Worm (Caenorhabditis elegans) whole organism, early embryonic: Measurements from ENCODE around the gene rla-2.

Experiments used
- B0310.2 ChIP-seq: sonication (generic microtip); optimal IDR thresholded peaks from 2 replicates; lab custom pipeline; 2016; ENCODE audit warnings: mild to moderate bottlenecking, missing genetic modification characterization, missing compliant biosample characterization
- F13C5.2 ChIP-seq: sonication (generic microtip); optimal IDR thresholded peaks from 2 replicates; lab custom pipeline; 2017; ENCODE audit warnings: mild to moderate bottlenecking, missing genetic modification characterization, inconsistent platforms, missing compliant biosample characterization
- aly-1 ChIP-seq: sonication (generic microtip); optimal IDR thresholded peaks from 2 replicates; lab custom pipeline; 2016; ENCODE audit warnings: missing genetic modification characterization, missing compliant biosample characterization
- ama-1 ChIP-seq: fragments of 150-350 bp; optimal IDR thresholded peaks from 2 replicates; lab custom pipeline; 2014
- ceh-13 ChIP-seq: fragments of 200-800 bp; sonication (Bioruptor generic); optimal IDR thresholded peaks from 2 replicates; lab custom pipeline; 2018; ENCODE audit warnings: mild to moderate bottlenecking, missing genetic modification characterization, missing compliant biosample characterization
- ceh-36 ChIP-seq: sonication (generic microtip); optimal IDR thresholded peaks from 2 replicates; lab custom pipeline; 2016; ENCODE audit warnings: missing genetic modification characterization, inconsistent platforms, missing compliant biosample characterization
- ets-7 ChIP-seq: sonication (generic microtip); optimal IDR thresholded peaks from 2 replicates; lab custom pipeline; 2016; ENCODE audit warnings: missing genotype, missing genetic modification characterization, missing compliant biosample characterization
- flt-1 ChIP-seq: fragments of 200-800 bp; sonication (Bioruptor generic); IDR thresholded peaks from 2 replicates; pipeline ENCODE4 v1.3.6; 2022; ENCODE audit warnings: missing genetic modification characterization, missing compliant biosample characterization
- hmbx-1 ChIP-seq: sonication (generic microtip); optimal IDR thresholded peaks from 2 replicates; lab custom pipeline; 2016; ENCODE audit warnings: mild to moderate bottlenecking, missing genetic modification characterization, missing compliant biosample characterization
- hmg-4 ChIP-seq: fragments of 200-800 bp; sonication (Bioruptor generic); optimal IDR thresholded peaks from 2 replicates; lab custom pipeline; 2018; ENCODE audit warnings: mild to moderate bottlenecking, missing genetic modification characterization, missing compliant biosample characterization
- hnd-1 ChIP-seq: sonication (generic microtip); optimal IDR thresholded peaks from 2 replicates; lab custom pipeline; 2016; ENCODE audit warnings: missing genetic modification characterization, missing compliant biosample characterization
- pes-1 ChIP-seq: fragments of 200-800 bp; sonication (Bioruptor generic); IDR thresholded peaks from 2 replicates; pipeline ENCODE4 v1.3.6; 2022; ENCODE audit warnings: missing genetic modification reagents, missing genetic modification characterization, missing compliant biosample characterization
- scrt-1 ChIP-seq: fragments of 200-800 bp; sonication (Bioruptor generic); IDR thresholded peaks from 2 replicates; pipeline ENCODE4 v1.3.6; 2022; ENCODE audit warnings: missing genetic modification characterization, missing compliant biosample characterization
- sea-1 ChIP-seq: fragments of 200-800 bp; sonication (Bioruptor generic); conservative IDR thresholded peaks from 2 replicates; pipeline ENCODE4 v1.3.6; 2022; ENCODE audit warnings: missing genetic modification characterization, missing compliant biosample characterization
- tbx-11 ChIP-seq: fragments of 200-800 bp; sonication (Bioruptor generic); IDR thresholded peaks from 2 replicates; pipeline ENCODE4 v1.3.6; 2022; ENCODE audit warnings: missing genetic modification characterization, missing compliant biosample characterization
- tbx-37 ChIP-seq: fragments of 200-800 bp; sonication (Bioruptor generic); conservative IDR thresholded peaks from 2 replicates; pipeline ENCODE4 v1.3.6; 2022; ENCODE audit warnings: missing genetic modification reagents, missing genetic modification characterization, missing compliant biosample characterization
- tra-4 ChIP-seq: sonication (generic microtip); optimal IDR thresholded peaks from 2 replicates; lab custom pipeline; 2017; ENCODE audit warnings: missing genetic modification characterization, missing compliant biosample characterization

The rla-2 gene

ce11 chrIV:13348592-13348991 is 21.5 kb downstream of the rla-2 start, which contains the start of gene W02A2.12:
TSS of gene W02A2.12 (minus strand) at chrIV:13348831.
- no peak for TF ChIP-seq aly-1 (tag; lab: Kevin White, UChicago)
- no peak for TF ChIP-seq hmbx-1
- no peak for TF ChIP-seq tra-4
- no peak for TF ChIP-seq pes-1 (GFP tag; lab: Robert Waterston, UW)
- TF ChIP-seq hmg-4 (GFP tag; lab: Kevin White, UChicago): no peak
- TF ChIP-seq sea-1: no peak
- TF ChIP-seq F13C5.2 (tag; lab: Kevin White, UChicago): no peak
- TF ChIP-seq tbx-11 (GFP tag; lab: Robert Waterston, UW): no peak
- TF ChIP-seq B0310.2: no peak
- no peak for TF ChIP-seq ceh-13
- TF ChIP-seq tbx-37 (GFP tag; lab: Robert Waterston, UW): no peak

DNA sequence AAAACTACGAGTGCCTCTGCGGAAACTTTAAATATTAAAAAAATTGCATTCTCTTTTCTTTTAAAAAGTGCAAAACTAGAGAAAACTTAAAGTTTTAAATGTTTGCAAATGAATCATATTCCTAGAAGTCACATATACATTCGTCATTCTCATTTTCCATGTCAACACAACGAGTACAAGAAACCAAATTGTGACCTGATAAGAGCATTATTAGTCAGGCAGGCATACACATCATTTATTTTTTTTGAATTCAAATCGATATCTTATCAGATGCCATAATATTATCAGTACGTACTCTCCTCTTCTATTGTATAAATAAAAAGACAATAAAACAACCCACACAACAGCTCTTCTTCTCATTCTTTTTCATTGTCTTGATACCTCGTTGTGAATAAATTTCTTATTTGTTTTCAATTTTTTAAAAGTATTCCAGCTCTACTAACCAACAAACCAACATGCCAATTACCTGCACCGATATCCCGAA is 22.8 kb downstream of the rla-2 start, which contains the start of gene W02A2.9:
Gene W02A2.9, plus strand, starts transcription at position 434 of the 484 bp plus-strand sequence.
- no peak for TF ChIP-seq ama-1 (lab: Kevin White, UChicago)
- no peak for TF ChIP-seq hnd-1 (tag; lab: Kevin White, UChicago)
- no peak for TF ChIP-seq scrt-1 (GFP tag; lab: Robert Waterston, UW)
- TF ChIP-seq hmbx-1: no peak
- no peak for TF ChIP-seq hmg-4 (GFP tag; lab: Kevin White, UChicago)
- TF ChIP-seq tra-4: no peak
- TF ChIP-seq flt-1 (GFP tag; lab: Robert Waterston, UW): no peak
- TF ChIP-seq sea-1: no peak
- no peak for TF ChIP-seq tbx-11 (GFP tag; lab: Robert Waterston, UW)
- TF ChIP-seq B0310.2: no peak
- no peak for TF ChIP-seq pes-1 (GFP tag; lab: Robert Waterston, UW)
- TF ChIP-seq tbx-37 (GFP tag; lab: Robert Waterston, UW): no peak
- TF ChIP-seq ceh-36 (tag; lab: Kevin White, UChicago): no peak
- no peak for TF ChIP-seq aly-1 (tag; lab: Kevin White, UChicago)
- TF ChIP-seq ets-7 (tag; lab: Kevin White, UChicago): no peak

- TF ChIP-seq ama-1 (lab: Kevin White, UChicago): no peak
- no peak for TF ChIP-seq scrt-1 (GFP tag; lab: Robert Waterston, UW)
- no peak for TF ChIP-seq F13C5.2 (tag; lab: Kevin White, UChicago)
- no peak for TF ChIP-seq tbx-11 (GFP tag; lab: Robert Waterston, UW)
- TF ChIP-seq tbx-37 (GFP tag; lab: Robert Waterston, UW): no peak
- no peak for TF ChIP-seq ceh-36 (tag; lab: Kevin White, UChicago)
- no peak for TF ChIP-seq hmbx-1
- TF ChIP-seq pes-1 (GFP tag; lab: Robert Waterston, UW): no peak
- no peak for TF ChIP-seq hmg-4 (GFP tag; lab: Kevin White, UChicago)
- no peak for TF ChIP-seq tra-4
- TF ChIP-seq ceh-13: no peak
- no peak for TF ChIP-seq hnd-1 (tag; lab: Kevin White, UChicago)
- TF ChIP-seq flt-1 (GFP tag; lab: Robert Waterston, UW): no peak
- TF ChIP-seq ets-7 (tag; lab: Kevin White, UChicago): no peak
- no peak for TF ChIP-seq sea-1
- no peak for TF ChIP-seq aly-1 (tag; lab: Kevin White, UChicago)
- TF ChIP-seq B0310.2: no peak
These were observed 24.0 kb downstream of the rla-2 start for ce11 chrIV:13346078-13346477.

DNA sequence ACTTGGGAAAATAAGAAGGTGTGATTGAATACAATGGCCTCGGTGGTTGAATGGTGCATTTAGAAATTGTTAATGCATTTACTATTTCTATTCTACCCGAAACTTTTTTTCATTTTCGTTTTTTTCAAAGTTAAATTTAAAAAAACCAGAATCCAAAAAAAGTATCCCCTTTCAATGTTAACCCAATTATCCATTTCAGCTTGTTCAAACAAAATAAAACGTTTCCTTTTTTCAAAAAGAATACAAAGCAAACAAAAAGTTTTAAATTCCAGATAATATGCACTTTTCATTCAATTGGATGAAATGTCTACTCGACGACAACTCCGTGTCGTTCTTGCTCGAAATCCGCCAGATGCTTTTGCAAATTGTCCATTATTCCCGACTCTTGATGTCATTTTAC is 27.5 kb downstream of the rla-2 start, which contains the start of gene W02A2.5:
Gene W02A2.5, plus strand, starts transcription at position 301 of the 400 bp plus-strand sequence.
- TF ChIP-seq ama-1 (lab: Kevin White, UChicago): no peak
- TF ChIP-seq hmbx-1: no peak
- TF ChIP-seq scrt-1 (GFP tag; lab: Robert Waterston, UW): no peak
- no peak for TF ChIP-seq tbx-11 (GFP tag; lab: Robert Waterston, UW)
- TF ChIP-seq tbx-37 (GFP tag; lab: Robert Waterston, UW): no peak

ce11 chrIV:13334287-13334686 is 35.8 kb downstream of the rla-2 start:
- TF ChIP-seq F13C5.2 (tag; lab: Kevin White, UChicago) (no peak), hmbx-1 (no peak), tbx-11 (GFP tag; lab: Robert Waterston, UW) (no peak), pes-1 (GFP tag; lab: Robert Waterston, UW) (no peak), sea-1 (no peak), ceh-36 (tag; lab: Kevin White, UChicago) (no peak), ceh-13 (no peak), ama-1 (lab: Kevin White, UChicago) (no peak), aly-1 (tag; lab: Kevin White, UChicago) (no peak), tra-4 (no peak), B0310.2 (no peak), hnd-1 (tag; lab: Kevin White, UChicago) (no peak), hmg-4 (GFP tag; lab: Kevin White, UChicago) (no peak), flt-1 (GFP tag; lab: Robert Waterston, UW) (no peak), tbx-37 (GFP tag; lab: Robert Waterston, UW) (no peak), scrt-1 (GFP tag; lab: Robert Waterston, UW) (no peak)

- TF ChIP-seq ceh-13 (no peak), tbx-37 (GFP tag; lab: Robert Waterston, UW) (no peak), ets-7 (tag; lab: Kevin White, UChicago) (no peak), ceh-36 (tag; lab: Kevin White, UChicago) (no peak), B0310.2 (no peak), tbx-11 (GFP tag; lab: Robert Waterston, UW) (no peak), hmg-4 (GFP tag; lab: Kevin White, UChicago) (no peak), ama-1 (lab: Kevin White, UChicago) (no peak), hmbx-1 (no peak), scrt-1 (GFP tag; lab: Robert Waterston, UW) (no peak), pes-1 (GFP tag; lab: Robert Waterston, UW) (no peak), sea-1 (no peak), aly-1 (tag; lab: Kevin White, UChicago) (no peak)
These were observed 38.8 kb downstream of the rla-2 start, which contains the start of gene pqn-74 for ce11 chrIV:13331285-13331684. TSS of gene pqn-74 (minus strand) at chrIV:13331406.

DNA sequence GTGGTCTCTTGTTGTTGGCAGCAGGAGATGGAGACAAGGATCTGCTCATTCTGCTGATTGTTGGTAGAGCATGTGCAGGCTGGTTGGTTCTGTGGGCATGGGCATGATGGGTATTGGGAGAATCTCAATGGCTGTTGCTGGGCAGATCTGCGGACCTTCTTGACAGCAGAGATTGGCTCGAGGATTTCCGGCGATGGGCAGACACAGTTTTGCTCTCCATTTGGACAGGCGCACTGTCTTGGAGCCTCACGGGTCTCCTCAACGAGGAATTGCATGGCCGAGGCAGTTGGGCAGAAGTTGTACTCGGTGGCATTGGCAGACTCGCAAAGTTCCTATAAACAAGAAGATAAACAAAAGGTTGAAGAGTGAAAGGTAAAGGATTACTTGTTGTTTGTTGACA is 39.5 kb downstream of the rla-2 start:
- TF ChIP-seq F13C5.2 (tag; lab: Kevin White, UChicago) (no peak), flt-1 (GFP tag; lab: Robert Waterston, UW) (no peak), hnd-1 (tag; lab: Kevin White, UChicago) (no peak), ceh-13 (no peak), tra-4 (no peak), sea-1 (no peak), tbx-11 (GFP tag; lab: Robert Waterston, UW) (no peak), hmbx-1 (no peak), tbx-37 (GFP tag; lab: Robert Waterston, UW) (no peak), B0310.2 (no peak), ceh-36 (tag; lab: Kevin White, UChicago) (no peak), pes-1 (GFP tag; lab: Robert Waterston, UW) (no peak), ama-1 (lab: Kevin White, UChicago) (no peak), hmg-4 (GFP tag; lab: Kevin White, UChicago) (no peak), scrt-1 (GFP tag; lab: Robert Waterston, UW) (no peak), aly-1 (tag; lab: Kevin White, UChicago) (no peak), ets-7 (tag; lab: Kevin White, UChicago) (no peak)
